Worm (Caenorhabditis elegans) whole organism, L3 larva: Measurements from ENCODE around the gene grld-1.
A peak's percentile ranks its signal among the peaks of the same experiment; 100 is the strongest.

Source experiments
- R02D3.7 ChIP-seq: fragments of 150-350 bp; optimal IDR thresholded peaks from 2 replicates; lab custom pipeline; 2014; ENCODE audit warnings: missing biosample characterization, missing genetic modification characterization
- ZK546.5 ChIP-seq: sonication (generic microtip); optimal IDR thresholded peaks from 2 replicates; lab custom pipeline; 2017; ENCODE audit warnings: missing biosample characterization, missing genetic modification characterization
- aly-2 ChIP-seq: fragments of 150-350 bp; optimal IDR thresholded peaks from 2 replicates; lab custom pipeline; 2014; ENCODE audit warnings: missing biosample characterization, missing genetic modification characterization
- ama-1 ChIP-seq: fragments of 150-350 bp; optimal IDR thresholded peaks from 2 replicates; lab custom pipeline; 2018
- ceh-28 ChIP-seq: fragments of 150-350 bp; optimal IDR thresholded peaks from 2 replicates; lab custom pipeline; 2014; ENCODE audit warnings: missing biosample characterization, missing genetic modification reagents, missing genetic modification characterization
- daf-12 ChIP-seq: fragments of 150-350 bp; optimal IDR thresholded peaks from 2 replicates; lab custom pipeline; 2014; ENCODE audit warnings: missing biosample characterization, missing genetic modification reagents, missing genetic modification characterization
- egl-5 ChIP-seq: fragments of 150-350 bp; optimal IDR thresholded peaks from 2 replicates; lab custom pipeline; 2017; ENCODE audit warnings: missing biosample characterization, missing genetic modification reagents, missing genetic modification characterization, inconsistent platforms
- elt-1 ChIP-seq: fragments of 150-350 bp; optimal IDR thresholded peaks from 2 replicates; lab custom pipeline; 2014; ENCODE audit warnings: missing biosample characterization, missing genetic modification characterization
- elt-2 ChIP-seq: sonication (generic microtip); optimal IDR thresholded peaks from 2 replicates; lab custom pipeline; 2016; ENCODE audit warnings: missing genetic modification reagents, mild to moderate bottlenecking, missing genetic modification characterization, missing compliant biosample characterization
- elt-3 ChIP-seq, 3 experiments: fragments of 150-350 bp in 1 of 3; sonication (generic microtip) in 2 of 3; optimal IDR thresholded peaks; 2 replicates in 2 of 3; 4 replicates in 1 of 3; lab custom pipeline; 2014 to 2017; ENCODE audit warnings: missing biosample characterization in 3 of 3, missing genetic modification characterization in 3 of 3
- eor-1 ChIP-seq, 2 experiments: fragments of 150-350 bp; optimal IDR thresholded peaks; 2 replicates each; lab custom pipeline; 2014 to 2018; ENCODE audit warnings: missing biosample characterization in 2 of 2, missing genetic modification characterization in 2 of 2
- fkh-2 ChIP-seq: fragments of 150-350 bp; optimal IDR thresholded peaks from 2 replicates; lab custom pipeline; 2014; ENCODE audit warnings: missing biosample characterization, missing genetic modification reagents, missing genetic modification characterization
- jun-1 ChIP-seq: fragments of 150-350 bp; optimal IDR thresholded peaks from 2 replicates; lab custom pipeline; 2014; ENCODE audit warnings: missing biosample characterization, missing genetic modification reagents, missing genetic modification characterization
- lin-15B ChIP-seq: fragments of 150-350 bp; optimal IDR thresholded peaks from 2 replicates; lab custom pipeline; 2014; ENCODE audit warnings: missing biosample characterization, missing genetic modification characterization
- lin-39 ChIP-seq: fragments of 150-350 bp; optimal IDR thresholded peaks from 2 replicates; lab custom pipeline; 2018; ENCODE audit warnings: missing biosample characterization, missing genetic modification reagents, missing genetic modification characterization
- lsy-12 ChIP-seq: sonication (generic microtip); optimal IDR thresholded peaks from 2 replicates; lab custom pipeline; 2016; ENCODE audit warnings: mild to moderate bottlenecking, missing genetic modification characterization, missing compliant biosample characterization
- mml-1 ChIP-seq: fragments of 150-350 bp; sonication (generic microtip); optimal IDR thresholded peaks from 3 replicates; lab custom pipeline; 2014; ENCODE audit warnings: missing biosample characterization, missing genetic modification characterization
- nfya-1 ChIP-seq: sonication (generic microtip); optimal IDR thresholded peaks from 2 replicates; lab custom pipeline; 2017; ENCODE audit warnings: missing genetic modification characterization, mild to moderate bottlenecking, missing compliant biosample characterization, antibody characterized with exemption, moderate library complexity; ENCODE audit not compliant: insufficient read depth
- nhr-11 ChIP-seq: fragments of 150-350 bp; optimal IDR thresholded peaks from 2 replicates; lab custom pipeline; 2014; ENCODE audit warnings: missing biosample characterization, missing genetic modification characterization
- nhr-12 ChIP-seq: fragments of 150-350 bp; optimal IDR thresholded peaks from 2 replicates; lab custom pipeline; 2014; ENCODE audit warnings: missing biosample characterization, missing genetic modification characterization
- nhr-28 ChIP-seq: fragments of 150-350 bp; optimal IDR thresholded peaks from 2 replicates; lab custom pipeline; 2014; ENCODE audit warnings: missing biosample characterization, missing genetic modification characterization
- nhr-67 ChIP-seq: fragments of 150-350 bp; optimal IDR thresholded peaks from 2 replicates; lab custom pipeline; 2014; ENCODE audit warnings: missing biosample characterization, missing genetic modification characterization
- nhr-77 ChIP-seq: fragments of 150-350 bp; optimal IDR thresholded peaks from 2 replicates; lab custom pipeline; 2014; ENCODE audit warnings: missing biosample characterization, missing genetic modification characterization
- pha-4 ChIP-seq: fragments of 150-350 bp; optimal IDR thresholded peaks from 2 replicates; lab custom pipeline; 2014; ENCODE audit warnings: missing biosample characterization, missing genetic modification reagents, missing genetic modification characterization
- pqm-1 ChIP-seq: fragments of 150-350 bp; optimal IDR thresholded peaks from 2 replicates; lab custom pipeline; 2017; ENCODE audit warnings: missing biosample characterization, missing genetic modification characterization, inconsistent platforms
- sea-2 ChIP-seq: fragments of 150-350 bp; sonication (generic microtip); optimal IDR thresholded peaks from 4 replicates; lab custom pipeline; 2014; ENCODE audit warnings: missing biosample characterization, missing genetic modification reagents, missing genetic modification characterization
- skn-1 ChIP-seq: fragments of 150-350 bp; optimal IDR thresholded peaks from 2 replicates; lab custom pipeline; 2014; ENCODE audit warnings: missing biosample characterization, missing genetic modification characterization
- snpc-4 ChIP-seq: fragments of 150-350 bp; optimal IDR thresholded peaks from 2 replicates; lab custom pipeline; 2014; ENCODE audit warnings: missing biosample characterization, missing genetic modification characterization
- tbx-2 ChIP-seq: sonication (generic microtip); optimal IDR thresholded peaks from 2 replicates; lab custom pipeline; 2016; ENCODE audit warnings: mild to moderate bottlenecking, missing genetic modification characterization, missing compliant biosample characterization
- unc-62 ChIP-seq: fragments of 150-350 bp; sonication (generic microtip); optimal IDR thresholded peaks from 4 replicates; lab custom pipeline; 2014; ENCODE audit warnings: missing biosample characterization, missing genetic modification reagents, missing genetic modification characterization
- zag-1 ChIP-seq: fragments of 150-350 bp; optimal IDR thresholded peaks from 2 replicates; lab custom pipeline; 2014; ENCODE audit warnings: missing biosample characterization, missing genetic modification characterization
- ztf-4 ChIP-seq: fragments of 150-350 bp; optimal IDR thresholded peaks from 2 replicates; lab custom pipeline; 2014; ENCODE audit warnings: missing biosample characterization, missing genetic modification characterization

The grld-1 gene

DNA sequence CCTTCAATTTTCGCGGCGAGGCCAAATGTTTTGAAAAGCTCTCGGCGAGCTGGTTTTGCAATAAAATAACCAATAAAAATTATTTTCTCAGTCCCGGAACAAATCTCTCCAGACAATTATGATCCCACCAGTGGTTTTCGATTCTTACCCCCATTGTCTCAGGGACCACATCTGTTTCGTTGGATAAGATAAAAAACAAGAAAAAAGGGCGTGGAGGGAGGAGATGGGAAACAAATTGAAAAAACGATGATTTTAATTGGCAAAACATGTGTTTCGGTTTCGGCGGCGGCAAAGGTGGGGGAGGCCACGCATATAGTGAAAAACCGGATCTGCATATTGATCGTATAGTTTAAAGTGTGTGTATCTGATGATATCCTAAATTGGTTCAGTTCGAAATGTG lies 44.8 kb downstream of the grld-1 start:
- TF ChIP-seq eor-1 (tag; optimal IDR thresholded peaks at IDR 0.05; lab: Kevin White, UChicago) (no peak), aly-2 (tag; lab: Kevin White, UChicago) (no peak), tbx-2 (tag; lab: Kevin White, UChicago) (no peak), nhr-11 (tag; lab: Kevin White, UChicago) (no peak), ceh-28 (tag; lab: Kevin White, UChicago) (no peak), unc-62 (GFP tag; lab: Kevin White, UChicago) (no peak), ZK546.5 (tag; lab: Kevin White, UChicago) (no peak), mml-1 (tag; lab: Kevin White, UChicago) (no peak), lin-15B (tag; lab: Kevin White, UChicago) (no peak), daf-12 (tag; lab: Kevin White, UChicago) (no peak), skn-1 (tag; lab: Kevin White, UChicago) (no peak), nfya-1 (tag; lab: Kevin White, UChicago) (no peak), ama-1 (lab: Kevin White, UChicago) (no peak), R02D3.7 (tag; lab: Kevin White, UChicago) (no peak)

DNA sequence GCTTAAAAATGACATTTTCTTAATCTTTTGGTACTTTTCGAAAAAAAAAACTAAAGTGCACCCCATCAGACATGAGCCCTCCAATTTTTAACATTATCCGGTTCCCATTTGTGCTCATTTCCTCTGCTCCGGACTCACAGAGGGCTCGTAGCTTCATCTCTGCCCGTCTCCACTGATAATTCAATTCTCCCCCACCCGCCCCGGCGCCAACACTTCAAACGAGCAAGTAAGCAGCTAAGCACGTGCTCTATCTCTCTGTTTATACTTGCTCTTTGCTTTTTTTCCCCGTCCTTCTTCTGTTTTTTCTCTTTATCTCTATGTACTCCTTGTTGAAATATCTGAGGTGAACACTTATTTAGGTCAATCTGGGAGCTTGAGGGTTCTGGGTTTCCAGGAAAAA lies 46.5 kb downstream of the grld-1 start, which contains the start of gene T05C7.9:
Gene T05C7.9, plus strand, starts transcription at position 72 of the 400 bp plus-strand sequence.
- TF ChIP-seq pha-4 (tag; lab: Kevin White, UChicago) (peak; percentile 78), nfya-1 (tag; lab: Kevin White, UChicago) (peak; percentile 18), pqm-1 (tag; lab: Kevin White, UChicago) (no peak)

DNA sequence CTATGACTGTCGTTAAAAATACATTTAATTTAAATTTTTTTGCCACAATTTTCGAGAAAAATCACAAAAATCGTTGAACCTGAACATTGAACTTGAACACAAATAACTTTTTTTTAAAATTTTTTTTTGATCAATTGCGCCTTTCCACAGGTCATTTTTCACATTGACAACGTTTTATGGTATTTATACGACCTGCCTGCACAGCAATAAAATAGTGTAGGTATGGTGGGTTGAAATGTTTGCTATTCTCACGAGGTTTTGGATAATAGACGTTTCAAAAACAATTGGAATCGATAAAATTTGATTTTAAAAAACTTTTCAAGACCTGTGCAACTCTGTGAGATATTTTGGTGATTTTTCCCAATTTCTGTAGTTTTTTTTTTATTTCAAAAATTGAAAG lies 47.5 kb downstream of the grld-1 start:
- TF ChIP-seq fkh-2 (tag; lab: Kevin White, UChicago) (no peak), pha-4 (tag; lab: Kevin White, UChicago) (peak; percentile 3)

DNA sequence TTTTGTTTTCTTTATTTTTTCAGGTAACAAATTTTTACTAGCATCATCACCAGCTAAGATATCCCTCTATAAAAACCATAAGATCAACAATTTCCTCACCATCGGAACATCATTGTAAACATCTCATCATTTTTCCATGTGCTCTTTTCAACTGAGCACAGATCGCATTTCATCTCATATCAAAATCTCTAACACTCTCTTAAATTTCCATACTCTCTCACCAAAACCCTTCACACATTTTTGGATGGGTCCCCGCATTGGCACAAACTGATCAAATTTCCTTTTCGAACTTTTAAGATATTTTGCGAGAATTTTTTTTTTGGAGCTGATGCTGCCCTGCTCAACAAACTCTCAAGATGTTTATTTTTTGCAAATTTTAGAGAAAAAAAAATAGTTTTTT lies 48.3 kb downstream of the grld-1 start:
- TF ChIP-seq nhr-28 = no peak
- TF ChIP-seq nhr-77 (tag; lab: Kevin White, UChicago) = no peak
- TF ChIP-seq eor-1 (tag; optimal IDR thresholded peaks at IDR 0.05; lab: Kevin White, UChicago) = no peak

DNA sequence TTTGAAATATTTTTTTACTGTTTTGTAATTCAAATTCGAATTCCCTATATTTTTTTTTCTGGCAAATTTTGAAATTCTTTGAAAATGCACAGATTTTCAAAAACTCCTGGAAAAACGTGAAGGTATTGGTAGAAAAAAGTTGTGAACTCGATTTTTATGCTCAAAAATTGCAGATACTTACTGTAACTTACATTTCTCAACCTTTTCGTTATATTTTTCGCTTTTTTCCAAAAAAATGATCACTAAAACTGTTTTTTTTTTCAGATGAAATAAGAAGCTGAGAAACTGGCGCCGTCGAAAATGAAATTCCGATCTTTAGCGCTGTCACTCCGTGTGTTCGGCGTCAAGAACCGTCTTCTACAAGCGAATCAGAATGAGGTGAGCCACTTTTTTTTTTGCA lies 49.7 kb downstream of the grld-1 start, which contains the start of gene T05C7.8:
Gene T05C7.8, plus strand, starts transcription at position 301 of the 400 bp plus-strand sequence.
- TF ChIP-seq nhr-12 = no peak
- no peak for TF ChIP-seq egl-5 (tag; lab: Kevin White, UChicago)
- no peak for TF ChIP-seq ceh-28 (tag; lab: Kevin White, UChicago)
- no peak for TF ChIP-seq sea-2 (GFP tag; lab: Kevin White, UChicago)
- no peak for TF ChIP-seq zag-1
- TF ChIP-seq ztf-4 = no peak
- TF ChIP-seq snpc-4 = no peak
- TF ChIP-seq lsy-12 (tag; lab: Kevin White, UChicago) = no peak
- no peak for TF ChIP-seq elt-1 (tag; lab: Kevin White, UChicago)
- no peak for TF ChIP-seq nhr-67 (tag; lab: Kevin White, UChicago)
- TF ChIP-seq jun-1 = no peak
- no peak for TF ChIP-seq fkh-2 (tag; lab: Kevin White, UChicago)
- TF ChIP-seq lin-39 = no peak
- no peak for TF ChIP-seq elt-3 (tag; optimal IDR thresholded peaks at IDR 0.05; lab: Kevin White, UChicago)
- no peak for TF ChIP-seq elt-2 (tag; lab: Kevin White, UChicago)
- no peak for TF ChIP-seq tbx-2 (tag; lab: Kevin White, UChicago)
- no peak for TF ChIP-seq ZK546.5 (tag; lab: Kevin White, UChicago)

DNA sequence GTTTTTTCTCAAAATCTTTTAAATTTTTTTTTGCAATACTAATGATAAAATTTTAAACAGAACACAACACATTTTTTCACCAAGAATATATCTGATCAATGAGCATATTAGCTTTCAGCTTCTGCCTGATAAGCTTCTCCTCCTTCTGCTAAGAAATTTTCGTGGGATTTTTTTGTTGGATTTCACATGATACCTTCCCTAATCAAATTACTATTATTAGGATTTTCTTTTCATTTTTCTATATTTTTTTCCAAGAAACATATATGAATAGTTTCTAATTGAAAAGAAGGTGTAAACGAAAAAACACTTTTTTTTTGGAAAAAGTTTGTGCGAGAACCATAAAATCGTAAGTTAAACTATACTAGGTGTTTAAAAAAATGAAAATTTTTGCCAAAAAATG lies 52.6 kb downstream of the grld-1 start:
- TF ChIP-seq ZK546.5 (tag; lab: Kevin White, UChicago) = no peak
- no peak for TF ChIP-seq ceh-28 (tag; lab: Kevin White, UChicago)
